Worm (Caenorhabditis elegans): ENCODE measurements around the gene cyp-34A8.

- TF ChIP-seq skn-1 (tag; optimal IDR thresholded peaks at IDR 0.05) (no peak), nhr-76 (tag; optimal IDR thresholded peaks at IDR 0.05) (no peak), nhr-11 (tag; optimal IDR thresholded peaks at IDR 0.05) (no peak), lin-1 (GFP tag; IDR thresholded peaks at IDR 0.05) (no peak), lin-15B (tag; optimal IDR thresholded peaks at IDR 0.05) (no peak)
These were observed 14.1 kb upstream of the cyp-34A8 start, which contains the start of gene nlp-30 for ce11 chrV:3981680-3982079.
